Worm (Caenorhabditis elegans) whole organism, mixed stage, embryonic: ENCODE results near the gene lgg-1.

Experiments used
- blmp-1 ChIP-seq: fragments of 150-350 bp; optimal IDR thresholded peaks from 2 replicates; lab custom pipeline; 2014; ENCODE audit warnings: missing biosample characterization, missing genetic modification characterization
- mab-5 ChIP-seq: fragments of 150-350 bp; optimal IDR thresholded peaks from 2 replicates; lab custom pipeline; 2014; ENCODE audit warnings: missing biosample characterization, missing genetic modification characterization
- unc-62 ChIP-seq: fragments of 150-350 bp; optimal IDR thresholded peaks from 2 replicates; lab custom pipeline; 2014; ENCODE audit warnings: missing biosample characterization, missing genetic modification reagents, missing genetic modification characterization

DNA sequence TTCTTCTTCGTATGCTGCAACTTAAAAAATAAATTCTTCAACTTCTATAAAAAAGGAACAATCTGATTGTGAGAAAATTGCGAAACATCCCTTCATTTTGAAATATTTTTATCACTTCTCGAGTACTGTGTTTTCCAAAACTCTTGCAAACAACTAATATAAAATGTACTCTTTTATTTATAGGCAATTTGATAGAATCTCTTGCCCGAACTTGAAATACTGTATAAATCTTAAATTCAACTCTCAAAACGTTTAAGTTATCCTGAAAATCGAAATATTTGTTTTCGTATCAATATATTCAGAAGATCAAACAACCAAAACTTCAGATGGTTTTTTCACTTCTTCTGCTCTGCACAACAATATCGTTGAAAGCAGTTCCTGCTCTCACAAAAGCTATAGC is 38.9 kb upstream of the lgg-1 start, which contains the start of gene F58F12.4:
- TF ChIP-seq unc-62 (no peak), mab-5 (no peak), blmp-1 (tag; lab: Kevin White, UChicago) (no peak)
